Fruit fly (Drosophila melanogaster): ENCODE results near the gene Atg8a.

DNA sequence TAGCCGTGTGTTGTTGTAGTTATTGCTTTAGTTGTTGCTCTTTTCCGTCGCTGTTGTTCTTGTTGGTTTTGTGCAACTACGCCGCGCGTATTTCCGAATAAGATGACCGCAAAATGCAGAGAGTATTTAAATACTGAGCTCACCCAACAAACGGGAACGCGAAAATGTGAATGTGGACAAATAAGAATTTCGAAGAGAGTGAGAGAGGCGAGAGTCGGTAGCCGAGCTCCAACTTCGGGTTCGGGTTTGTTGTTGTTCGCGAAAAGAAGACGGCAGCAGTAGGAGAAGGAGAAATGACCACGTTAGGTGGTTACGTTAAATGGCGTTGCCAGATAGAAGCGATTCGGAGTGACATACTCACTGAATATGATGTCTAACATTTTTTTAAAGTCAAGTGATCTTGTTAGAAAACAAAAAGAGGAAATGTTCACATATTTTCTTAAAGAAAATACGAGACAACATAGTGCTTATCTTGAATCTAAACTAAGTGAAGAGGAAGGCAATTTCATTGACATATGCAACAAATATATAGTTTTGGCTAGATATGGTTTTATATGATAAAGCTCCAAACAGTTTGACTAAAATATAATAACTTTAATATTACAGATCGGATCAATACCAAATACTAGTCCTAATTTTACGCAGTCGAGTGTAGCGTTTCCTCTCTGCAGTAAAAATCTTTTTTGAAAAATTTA lies 38.7 kb upstream of the Atg8a start:
- TF ChIP-seq Sin3A (optimal IDR thresholded peaks at IDR 0.05), result no peak
- TF ChIP-seq h (optimal IDR thresholded peaks at IDR 0.05), result no peak
- TF ChIP-seq Myc (optimal IDR thresholded peaks at IDR 0.05), result no peak
- no peak for TF ChIP-seq psq (optimal IDR thresholded peaks at IDR 0.05)
- TF ChIP-seq insv (optimal IDR thresholded peaks at IDR 0.05), result no peak
- no peak for TF ChIP-seq ttk (optimal IDR thresholded peaks at IDR 0.05)
